Worm (Caenorhabditis elegans) whole organism, early embryonic: ENCODE results near the gene srlf-1.
A peak's percentile ranks its signal among the peaks of the same experiment; 100 is the strongest.

ENCODE experiments used
- B0310.2 ChIP-seq: sonication (generic microtip); optimal IDR thresholded peaks from 2 replicates; lab custom pipeline; 2016; ENCODE audit warnings: mild to moderate bottlenecking, missing genetic modification characterization, missing compliant biosample characterization
- F13C5.2 ChIP-seq: sonication (generic microtip); optimal IDR thresholded peaks from 2 replicates; lab custom pipeline; 2017; ENCODE audit warnings: mild to moderate bottlenecking, missing genetic modification characterization, inconsistent platforms, missing compliant biosample characterization
- aly-1 ChIP-seq: sonication (generic microtip); optimal IDR thresholded peaks from 2 replicates; lab custom pipeline; 2016; ENCODE audit warnings: missing genetic modification characterization, missing compliant biosample characterization
- ama-1 ChIP-seq: fragments of 150-350 bp; optimal IDR thresholded peaks from 2 replicates; lab custom pipeline; 2014
- ceh-13 ChIP-seq: fragments of 200-800 bp; sonication (Bioruptor generic); optimal IDR thresholded peaks from 2 replicates; lab custom pipeline; 2018; ENCODE audit warnings: mild to moderate bottlenecking, missing genetic modification characterization, missing compliant biosample characterization
- ceh-36 ChIP-seq: sonication (generic microtip); optimal IDR thresholded peaks from 2 replicates; lab custom pipeline; 2016; ENCODE audit warnings: missing genetic modification characterization, inconsistent platforms, missing compliant biosample characterization
- ets-7 ChIP-seq: sonication (generic microtip); optimal IDR thresholded peaks from 2 replicates; lab custom pipeline; 2016; ENCODE audit warnings: missing genotype, missing genetic modification characterization, missing compliant biosample characterization
- flt-1 ChIP-seq: fragments of 200-800 bp; sonication (Bioruptor generic); IDR thresholded peaks from 2 replicates; pipeline ENCODE4 v1.3.6; 2022; ENCODE audit warnings: missing genetic modification characterization, missing compliant biosample characterization
- hmbx-1 ChIP-seq: sonication (generic microtip); optimal IDR thresholded peaks from 2 replicates; lab custom pipeline; 2016; ENCODE audit warnings: mild to moderate bottlenecking, missing genetic modification characterization, missing compliant biosample characterization
- hmg-4 ChIP-seq: fragments of 200-800 bp; sonication (Bioruptor generic); optimal IDR thresholded peaks from 2 replicates; lab custom pipeline; 2018; ENCODE audit warnings: mild to moderate bottlenecking, missing genetic modification characterization, missing compliant biosample characterization
- hnd-1 ChIP-seq: sonication (generic microtip); optimal IDR thresholded peaks from 2 replicates; lab custom pipeline; 2016; ENCODE audit warnings: missing genetic modification characterization, missing compliant biosample characterization
- pes-1 ChIP-seq: fragments of 200-800 bp; sonication (Bioruptor generic); IDR thresholded peaks from 2 replicates; pipeline ENCODE4 v1.3.6; 2022; ENCODE audit warnings: missing genetic modification reagents, missing genetic modification characterization, missing compliant biosample characterization
- scrt-1 ChIP-seq: fragments of 200-800 bp; sonication (Bioruptor generic); IDR thresholded peaks from 2 replicates; pipeline ENCODE4 v1.3.6; 2022; ENCODE audit warnings: missing genetic modification characterization, missing compliant biosample characterization
- sea-1 ChIP-seq: fragments of 200-800 bp; sonication (Bioruptor generic); conservative IDR thresholded peaks from 2 replicates; pipeline ENCODE4 v1.3.6; 2022; ENCODE audit warnings: missing genetic modification characterization, missing compliant biosample characterization
- tbx-11 ChIP-seq: fragments of 200-800 bp; sonication (Bioruptor generic); IDR thresholded peaks from 2 replicates; pipeline ENCODE4 v1.3.6; 2022; ENCODE audit warnings: missing genetic modification characterization, missing compliant biosample characterization
- tbx-37 ChIP-seq: fragments of 200-800 bp; sonication (Bioruptor generic); conservative IDR thresholded peaks from 2 replicates; pipeline ENCODE4 v1.3.6; 2022; ENCODE audit warnings: missing genetic modification reagents, missing genetic modification characterization, missing compliant biosample characterization
- tra-4 ChIP-seq: sonication (generic microtip); optimal IDR thresholded peaks from 2 replicates; lab custom pipeline; 2017; ENCODE audit warnings: missing genetic modification characterization, missing compliant biosample characterization

srlf-1 gene

ce11 chrII:7827883-7828282 is 37.5 kb downstream of the srlf-1 start:
- TF ChIP-seq tbx-37 (GFP tag; lab: Robert Waterston, UW), result no peak
- TF ChIP-seq flt-1 (GFP tag; lab: Robert Waterston, UW), result no peak
- no peak for TF ChIP-seq F13C5.2 (tag; lab: Kevin White, UChicago)

- TF ChIP-seq pes-1 (GFP tag; lab: Robert Waterston, UW) (no peak), tra-4 (tag; lab: Kevin White, UChicago) (no peak), ceh-13 (GFP tag; lab: Kevin White, UChicago) (no peak), ama-1 (lab: Kevin White, UChicago) (no peak), tbx-11 (no peak), sea-1 (GFP tag; lab: Robert Waterston, UW) (no peak), ets-7 (tag; lab: Kevin White, UChicago) (no peak), tbx-37 (GFP tag; lab: Robert Waterston, UW) (no peak), F13C5.2 (tag; lab: Kevin White, UChicago) (no peak), B0310.2 (tag; lab: Kevin White, UChicago) (no peak), flt-1 (GFP tag; lab: Robert Waterston, UW) (no peak), aly-1 (tag; lab: Kevin White, UChicago) (no peak), ceh-36 (no peak), scrt-1 (GFP tag; lab: Robert Waterston, UW) (no peak), hmg-4 (GFP tag; lab: Kevin White, UChicago) (no peak), hnd-1 (tag; lab: Kevin White, UChicago) (no peak)
Measured at ce11 chrII:7829616-7830015, 39.2 kb downstream of the srlf-1 start.

ce11 chrII:7832054-7832453 is 41.7 kb downstream of the srlf-1 start, which contains the start of gene T09A5.14:
T09A5.14 (plus strand) TSS chrII:7832354.
- TF ChIP-seq tbx-37 (GFP tag; lab: Robert Waterston, UW), result no peak
- TF ChIP-seq hmg-4 (GFP tag; lab: Kevin White, UChicago), result no peak
- no peak for TF ChIP-seq hmbx-1 (tag; lab: Kevin White, UChicago)
- TF ChIP-seq tbx-11, result no peak
- no peak for TF ChIP-seq sea-1 (GFP tag; lab: Robert Waterston, UW)
- no peak for TF ChIP-seq B0310.2 (tag; lab: Kevin White, UChicago)
- TF ChIP-seq aly-1 (tag; lab: Kevin White, UChicago), result no peak
- TF ChIP-seq ama-1 (lab: Kevin White, UChicago), result no peak
- no peak for TF ChIP-seq ceh-13 (GFP tag; lab: Kevin White, UChicago)
- TF ChIP-seq tra-4 (tag; lab: Kevin White, UChicago), result no peak
- TF ChIP-seq pes-1 (GFP tag; lab: Robert Waterston, UW), result no peak
- no peak for TF ChIP-seq hnd-1 (tag; lab: Kevin White, UChicago)
- no peak for TF ChIP-seq scrt-1 (GFP tag; lab: Robert Waterston, UW)
- TF ChIP-seq flt-1 (GFP tag; lab: Robert Waterston, UW), result no peak
- TF ChIP-seq ets-7 (tag; lab: Kevin White, UChicago), result no peak
- no peak for TF ChIP-seq F13C5.2 (tag; lab: Kevin White, UChicago)
- no peak for TF ChIP-seq ceh-36

- TF ChIP-seq ets-7 (tag; lab: Kevin White, UChicago) (no peak), aly-1 (tag; lab: Kevin White, UChicago) (no peak), hmg-4 (GFP tag; lab: Kevin White, UChicago) (no peak), tbx-11 (no peak), flt-1 (GFP tag; lab: Robert Waterston, UW) (no peak)
Measured at ce11 chrII:7835314-7835713, 44.9 kb downstream of the srlf-1 start, which contains the start of gene cex-2. cex-2 (minus strand) TSS chrII:7835414.

ce11 chrII:7836613-7837226 is 46.3 kb downstream of the srlf-1 start:
- TF ChIP-seq tbx-37 (GFP tag; lab: Robert Waterston, UW), result no peak
- TF ChIP-seq ets-7 (tag; lab: Kevin White, UChicago), result no peak
- TF ChIP-seq tbx-11, result no peak
- TF ChIP-seq hnd-1 (tag; lab: Kevin White, UChicago), result no peak
- TF ChIP-seq sea-1 (GFP tag; lab: Robert Waterston, UW), result no peak
- no peak for TF ChIP-seq hmbx-1 (tag; lab: Kevin White, UChicago)
- TF ChIP-seq ama-1 (lab: Kevin White, UChicago), result no peak
- no peak for TF ChIP-seq aly-1 (tag; lab: Kevin White, UChicago)
- TF ChIP-seq ceh-36, result no peak

ce11 chrII:7838661-7839060 is 48.3 kb downstream of the srlf-1 start:
- TF ChIP-seq ama-1 (lab: Kevin White, UChicago) (no peak), hnd-1 (tag; lab: Kevin White, UChicago) (no peak)

ce11 chrII:7839703-7840102 is 49.3 kb downstream of the srlf-1 start:
- no peak for TF ChIP-seq hnd-1 (tag; lab: Kevin White, UChicago)
- peak; percentile 18 for TF ChIP-seq F13C5.2 (tag; lab: Kevin White, UChicago)
- no peak for TF ChIP-seq pes-1 (GFP tag; lab: Robert Waterston, UW)
